Worm (Caenorhabditis elegans): Measurements from ENCODE around the gene nth-1.

Gene nth-1

ce11 chrIII:4269220-4269935 lies 24.7 kb downstream of the nth-1 start, which contains the start of the genes sftb-1 and R10E4.1 (continued):
- TF ChIP-seq unc-30 (tag; optimal IDR thresholded peaks at IDR 0.05) = no peak
- no peak for TF ChIP-seq ztf-4 (tag; optimal IDR thresholded peaks at IDR 0.05)
- TF ChIP-seq aly-2 (tag; optimal IDR thresholded peaks at IDR 0.05) = peak; percentile 29
- peak; percentile 55 for TF ChIP-seq isw-1 (GFP tag; IDR thresholded peaks at IDR 0.05)
- TF ChIP-seq pqm-1 (tag; optimal IDR thresholded peaks at IDR 0.05) = no peak
- TF ChIP-seq snu-23 (GFP tag; optimal IDR thresholded peaks at IDR 0.05) = peak; percentile 85
- no peak for TF ChIP-seq aha-1 (tag; optimal IDR thresholded peaks at IDR 0.05)
- TF ChIP-seq unc-86 (tag; optimal IDR thresholded peaks at IDR 0.05) = peak; percentile 66
- TF ChIP-seq elt-2 (tag; optimal IDR thresholded peaks at IDR 0.05) = peak; percentile 13
- TF ChIP-seq efl-1 (optimal IDR thresholded peaks at IDR 0.05) = peak; percentile 69 to 80
- TF ChIP-seq efl-1 (GFP tag; optimal IDR thresholded peaks at IDR 0.05 in 1 of 2) = peak; percentile 75 to 97
- peak; percentile 55 for TF ChIP-seq C04F5.9 (tag; optimal IDR thresholded peaks at IDR 0.05)
- no peak for TF ChIP-seq hlh-17 (GFP tag; optimal IDR thresholded peaks at IDR 0.05; ENCODE audit: borderline replicate concordance)
- TF ChIP-seq mdl-1 (tag; optimal IDR thresholded peaks at IDR 0.05) = peak in 1 of 2 experiments; percentile 64
- TF ChIP-seq lin-13 (GFP tag; optimal IDR thresholded peaks at IDR 0.05) = peak; percentile 62
- no peak for TF ChIP-seq unc-62 (GFP tag; optimal IDR thresholded peaks at IDR 0.05)
- 0 out of 2 replicates have a peak, but pooled peaks have one; percentile 15 for TF ChIP-seq ceh-88 (GFP tag; IDR thresholded peaks at IDR 0.05)
- no peak for TF ChIP-seq tlp-1 (tag; optimal IDR thresholded peaks at IDR 0.05)
- TF ChIP-seq nhr-19 (GFP tag; conservative IDR thresholded peaks at IDR 0.05) = peak; percentile 81
- TF ChIP-seq irx-1 (tag; optimal IDR thresholded peaks at IDR 0.05) = peak; percentile 70
- TF ChIP-seq ets-5 (GFP tag; IDR thresholded peaks at IDR 0.05) = no peak
- TF ChIP-seq hpl-2 (GFP tag; optimal IDR thresholded peaks at IDR 0.05) = peak; percentile 22
- TF ChIP-seq sup-37 (GFP tag; optimal IDR thresholded peaks at IDR 0.05) = no peak
- peak; percentile 74 for TF ChIP-seq dsc-1 (tag; optimal IDR thresholded peaks at IDR 0.05)
- TF ChIP-seq fkh-4 (tag; optimal IDR thresholded peaks at IDR 0.05; ENCODE audit: borderline replicate concordance) = no peak
- TF ChIP-seq grh-1 (GFP tag; IDR thresholded peaks at IDR 0.05) = 0 out of 2 replicates have a peak, but pooled peaks have one; percentile 40
- TF ChIP-seq C16A3.4 (tag; optimal IDR thresholded peaks at IDR 0.05) = peak; percentile 75
- TF ChIP-seq pag-3 (tag; optimal IDR thresholded peaks at IDR 0.05; ENCODE audit: borderline replicate concordance, insufficient read depth) = no peak
- TF ChIP-seq egl-13 (tag; optimal IDR thresholded peaks at IDR 0.05) = peak; percentile 60
- peak; percentile 80 for TF ChIP-seq swsn-7 (tag; optimal IDR thresholded peaks at IDR 0.05)
- TF ChIP-seq lin-35 (GFP tag; optimal IDR thresholded peaks at IDR 0.05) = peak; percentile 78 to 87
- TF ChIP-seq zag-1 (tag; optimal IDR thresholded peaks at IDR 0.05) = no peak
- no peak for TF ChIP-seq egl-27 (tag; optimal IDR thresholded peaks at IDR 0.05)
- peak; percentile 87 for TF ChIP-seq nhr-71 (tag; optimal IDR thresholded peaks at IDR 0.05)
- no peak for TF ChIP-seq C34B4.2 (tag; optimal IDR thresholded peaks at IDR 0.05)
- peak; percentile 72 for TF ChIP-seq skn-1 (tag; optimal IDR thresholded peaks at IDR 0.05)
- peak; percentile 30 for TF ChIP-seq lin-15B (tag; optimal IDR thresholded peaks at IDR 0.05)
- TF ChIP-seq ztf-11 (tag; optimal IDR thresholded peaks at IDR 0.05) = peak in 1 of 2 experiments; percentile 62
- TF ChIP-seq nhr-28 (tag; optimal IDR thresholded peaks at IDR 0.05) = no peak
- no peak for TF ChIP-seq ceh-63 (GFP tag; optimal IDR thresholded peaks at IDR 0.05)
- TF ChIP-seq sptf-1 (tag; optimal IDR thresholded peaks at IDR 0.05) = no peak
- TF ChIP-seq dpl-1 (GFP tag; optimal IDR thresholded peaks at IDR 0.05) = peak; percentile 66 to 83 (median 81)
- no peak for TF ChIP-seq zip-4 (GFP tag; optimal IDR thresholded peaks at IDR 0.05)

All from whole organism, L1 larva.